Worm (Caenorhabditis elegans) whole organism, mixed stage, embryonic: Measurements from ENCODE around the gene ttr-18.
A peak's percentile ranks its signal among the peaks of the same experiment; 100 is the strongest.
"Not testable (repeated sequence)": the region's sequence is repeated elsewhere in the genome, so short reads cannot be mapped to it uniquely, and the experiment has no call there.

ENCODE experiments used
- M03D4.4 ChIP-seq: sonication (generic microtip); optimal IDR thresholded peaks from 2 replicates; lab custom pipeline; 2017; ENCODE audit warnings: mild to moderate bottlenecking, missing genetic modification characterization, missing compliant biosample characterization
- bed-3 ChIP-seq: fragments of 200-800 bp; sonication (Bioruptor generic); optimal IDR thresholded peaks from 3 replicates; lab custom pipeline; 2018; ENCODE audit warnings: mild to moderate bottlenecking, missing genetic modification characterization, moderate library complexity, missing compliant biosample characterization
- ceh-39 ChIP-seq: fragments of 150-350 bp; optimal IDR thresholded peaks from 2 replicates; lab custom pipeline; 2014; ENCODE audit warnings: missing biosample characterization, missing genetic modification characterization
- ceh-83 ChIP-seq: fragments of 200-800 bp; sonication (Bioruptor generic); optimal IDR thresholded peaks from 2 replicates; lab custom pipeline; 2018; ENCODE audit warnings: mild to moderate bottlenecking, missing genetic modification characterization, missing compliant biosample characterization
- ces-1 ChIP-seq: fragments of 150-350 bp; optimal IDR thresholded peaks from 2 replicates; lab custom pipeline; 2014; ENCODE audit warnings: missing biosample characterization, missing genetic modification reagents, missing genetic modification characterization
- cnd-1 ChIP-seq: fragments of 200-800 bp; sonication (Bioruptor generic); optimal IDR thresholded peaks from 2 replicates; lab custom pipeline; 2018; ENCODE audit warnings: mild to moderate bottlenecking, missing genetic modification characterization, missing compliant biosample characterization
- drap-1 ChIP-seq: fragments of 200-800 bp; sonication (Bioruptor generic); optimal IDR thresholded peaks from 3 replicates; lab custom pipeline; 2018; ENCODE audit warnings: mild to moderate bottlenecking, missing genetic modification characterization, missing compliant biosample characterization
- elt-1 ChIP-seq: sonication (generic microtip); optimal IDR thresholded peaks from 2 replicates; lab custom pipeline; 2017; ENCODE audit warnings: missing genetic modification characterization, mild to moderate bottlenecking, missing compliant biosample characterization, antibody characterized with exemption, moderate library complexity, borderline replicate concordance; ENCODE audit not compliant: insufficient read depth
- elt-3 ChIP-seq: fragments of 150-350 bp; optimal IDR thresholded peaks from 2 replicates; lab custom pipeline; 2014; ENCODE audit warnings: missing biosample characterization, missing genetic modification characterization
- ham-2 ChIP-seq: fragments of 200-800 bp; sonication (Bioruptor generic); optimal IDR thresholded peaks from 2 replicates; lab custom pipeline; 2018; ENCODE audit warnings: mild to moderate bottlenecking, missing genetic modification characterization, missing compliant biosample characterization
- hlh-1 ChIP-seq: fragments of 150-350 bp; optimal IDR thresholded peaks from 2 replicates; lab custom pipeline; 2014; ENCODE audit warnings: missing biosample characterization, missing genetic modification reagents, missing genetic modification characterization
- lin-13 ChIP-seq: fragments of 150-350 bp; optimal IDR thresholded peaks from 2 replicates; lab custom pipeline; 2014; ENCODE audit warnings: missing biosample characterization, missing genetic modification characterization
- lin-32 ChIP-seq: fragments of 200-800 bp; sonication (Bioruptor generic); optimal IDR thresholded peaks from 2 replicates; lab custom pipeline; 2018; ENCODE audit warnings: mild to moderate bottlenecking, missing genetic modification characterization, missing compliant biosample characterization
- mep-1 ChIP-seq: fragments of 150-350 bp; optimal IDR thresholded peaks from 2 replicates; lab custom pipeline; 2017; ENCODE audit warnings: missing biosample characterization, missing genetic modification reagents, missing genetic modification characterization, inconsistent platforms
- mls-2 ChIP-seq: sonication (generic microtip); optimal IDR thresholded peaks from 2 replicates; lab custom pipeline; 2016; ENCODE audit warnings: mild to moderate bottlenecking, missing genetic modification characterization, moderate library complexity, missing compliant biosample characterization
- nhr-12 ChIP-seq: fragments of 150-350 bp; optimal IDR thresholded peaks from 2 replicates; lab custom pipeline; 2014; ENCODE audit warnings: missing biosample characterization, missing genetic modification characterization
- nhr-2 ChIP-seq: fragments of 150-350 bp; optimal IDR thresholded peaks from 2 replicates; lab custom pipeline; 2014; ENCODE audit warnings: missing biosample characterization, missing genetic modification characterization
- nhr-28 ChIP-seq: fragments of 150-350 bp; optimal IDR thresholded peaks from 2 replicates; lab custom pipeline; 2014; ENCODE audit warnings: missing biosample characterization, missing genetic modification characterization
- nhr-76 ChIP-seq: sonication (generic microtip); optimal IDR thresholded peaks from 2 replicates; lab custom pipeline; 2017; ENCODE audit warnings: missing biosample characterization, missing genetic modification characterization
- pha-4 ChIP-seq: fragments of 150-350 bp; optimal IDR thresholded peaks from 2 replicates; lab custom pipeline; 2018; ENCODE audit warnings: missing biosample characterization, missing genetic modification reagents, missing genetic modification characterization
- sem-2 ChIP-seq: fragments of 200-800 bp; sonication (Bioruptor generic); optimal IDR thresholded peaks from 2 replicates; lab custom pipeline; 2018; ENCODE audit warnings: mild to moderate bottlenecking, missing genetic modification characterization, missing compliant biosample characterization
- unc-120 ChIP-seq: sonication (generic microtip); optimal IDR thresholded peaks from 2 replicates; lab custom pipeline; 2017; ENCODE audit warnings: missing genetic modification characterization, missing compliant biosample characterization; ENCODE audit not compliant: poor library complexity, severe bottlenecking

ttr-18 gene

DNA sequence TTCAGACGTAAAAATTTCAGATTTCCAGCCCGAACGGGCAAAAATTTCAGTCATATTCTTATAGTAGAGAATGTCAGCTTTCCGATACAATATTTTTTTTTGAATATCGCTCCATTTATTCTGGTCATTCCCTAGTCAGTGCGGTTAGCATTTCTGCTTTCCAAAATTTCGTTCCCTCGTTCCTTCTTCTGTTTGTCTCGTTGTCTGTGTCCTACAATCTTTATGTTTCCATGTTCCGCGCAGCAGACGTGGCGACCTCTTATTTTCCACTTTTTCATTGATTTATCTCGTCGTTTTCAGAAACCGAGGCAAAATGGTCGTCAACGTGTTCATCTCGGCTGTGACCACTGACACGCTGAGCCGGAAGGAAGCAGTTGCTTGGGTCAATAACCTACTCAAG, 44.1 kb downstream of the ttr-18 start, which contains the start of gene ebp-2:
Gene ebp-2 (plus strand): TSS at position 301 of the 400 bp plus-strand sequence.
- TF ChIP-seq lin-13; mls-2 (tag; lab: Kevin White, UChicago); drap-1 (GFP tag; lab: Kevin White, UChicago): not testable (repeated sequence)

DNA sequence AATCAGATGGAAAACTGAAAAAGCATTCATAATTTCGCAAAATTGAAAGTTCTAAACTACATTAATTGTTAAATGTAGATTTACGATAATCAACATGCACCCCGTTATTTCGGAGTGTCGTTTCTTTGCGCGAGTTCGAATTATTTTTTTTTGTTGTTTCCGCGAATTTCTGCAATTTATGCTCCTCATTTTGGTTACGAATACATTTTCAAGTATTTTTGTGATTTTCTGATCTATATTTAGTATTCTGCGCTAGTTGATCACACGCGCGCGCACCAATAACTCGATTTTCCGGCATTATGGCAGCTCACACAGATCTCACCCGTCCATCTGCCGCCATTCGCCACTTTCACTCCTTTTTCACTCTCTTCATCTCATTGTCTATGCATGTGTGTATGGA, 46.3 kb downstream of the ttr-18 start, which contains the start of gene VW02B12L.2:
Gene VW02B12L.2 (minus strand): TSS at position 65 of the 400 bp plus-strand sequence.
- TF ChIP-seq cnd-1 (tag; lab: Kevin White, UChicago): peak; percentile 3
- TF ChIP-seq ceh-83 (GFP tag; lab: Kevin White, UChicago): no peak
- TF ChIP-seq drap-1 (GFP tag; lab: Kevin White, UChicago): no peak
- TF ChIP-seq mep-1: no peak
- TF ChIP-seq ham-2 (GFP tag; lab: Kevin White, UChicago): peak; percentile 42
- no peak for TF ChIP-seq nhr-76 (tag; lab: Kevin White, UChicago)
- TF ChIP-seq lin-13: peak; percentile 5
- no peak for TF ChIP-seq nhr-2 (tag; lab: Kevin White, UChicago)
- TF ChIP-seq elt-3 (tag; lab: Kevin White, UChicago): no peak
- TF ChIP-seq bed-3: no peak
- no peak for TF ChIP-seq elt-1 (tag; lab: Kevin White, UChicago)
- peak; percentile 45 for TF ChIP-seq lin-32 (GFP tag; lab: Kevin White, UChicago)
- no peak for TF ChIP-seq pha-4 (tag; lab: Kevin White, UChicago)
- no peak for TF ChIP-seq hlh-1 (tag; lab: Kevin White, UChicago)
- no peak for TF ChIP-seq nhr-12 (tag; lab: Kevin White, UChicago)
- TF ChIP-seq sem-2 (GFP tag; lab: Kevin White, UChicago): no peak
- TF ChIP-seq M03D4.4 (tag; lab: Kevin White, UChicago): no peak
- peak; percentile 94 for TF ChIP-seq ces-1 (GFP tag; lab: Kevin White, UChicago)
- no peak for TF ChIP-seq nhr-28 (tag; lab: Kevin White, UChicago)
- TF ChIP-seq, all 35 proteins: peak for 5

DNA sequence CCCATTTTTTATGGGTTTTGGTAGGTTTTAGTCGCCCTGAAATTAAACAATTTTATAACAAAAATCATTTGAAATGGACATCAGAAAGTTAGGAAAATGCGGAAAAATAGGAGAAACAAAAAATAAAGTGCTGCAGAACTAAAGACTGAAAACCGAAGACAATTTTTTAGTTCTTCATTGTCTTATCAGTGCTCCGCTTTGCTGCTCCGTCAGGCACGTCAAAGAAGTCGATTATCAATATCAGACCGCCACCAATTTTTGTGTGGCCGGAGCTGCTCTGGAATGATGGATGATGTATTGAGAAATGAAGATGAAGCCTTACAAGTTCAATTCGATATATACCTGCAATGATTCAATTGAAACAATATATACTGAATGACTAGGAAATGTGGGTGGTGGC, 48.1 kb downstream of the ttr-18 start, which contains the start of gene vha-6:
Gene vha-6 (minus strand): TSS at position 36 of the 400 bp plus-strand sequence.
- no peak for TF ChIP-seq lin-32 (GFP tag; lab: Kevin White, UChicago)
- no peak for TF ChIP-seq unc-120 (tag; lab: Kevin White, UChicago)
- TF ChIP-seq ceh-39 (tag; lab: Kevin White, UChicago): no peak
